Worm (Caenorhabditis elegans) whole organism, mixed stage, embryonic: ENCODE results near the gene mrt-2.
"Not testable (repeated sequence)": the region's sequence is repeated elsewhere in the genome, so short reads cannot be mapped to it uniquely, and the experiment has no call there.

Experiments
- M03D4.4 ChIP-seq: sonication (generic microtip); optimal IDR thresholded peaks from 2 replicates; lab custom pipeline; 2017; ENCODE audit warnings: mild to moderate bottlenecking, missing genetic modification characterization, missing compliant biosample characterization
- blmp-1 ChIP-seq: fragments of 150-350 bp; optimal IDR thresholded peaks from 2 replicates; lab custom pipeline; 2014; ENCODE audit warnings: missing biosample characterization, missing genetic modification characterization
- ceh-39 ChIP-seq: fragments of 150-350 bp; optimal IDR thresholded peaks from 2 replicates; lab custom pipeline; 2014; ENCODE audit warnings: missing biosample characterization, missing genetic modification characterization
- ceh-43 ChIP-seq: fragments of 200-800 bp; sonication (Bioruptor generic); optimal IDR thresholded peaks from 2 replicates; lab custom pipeline; 2018; ENCODE audit warnings: mild to moderate bottlenecking, missing genetic modification characterization, moderate library complexity, missing compliant biosample characterization
- ceh-83 ChIP-seq: fragments of 200-800 bp; sonication (Bioruptor generic); optimal IDR thresholded peaks from 2 replicates; lab custom pipeline; 2018; ENCODE audit warnings: mild to moderate bottlenecking, missing genetic modification characterization, missing compliant biosample characterization
- ces-1 ChIP-seq: fragments of 150-350 bp; optimal IDR thresholded peaks from 2 replicates; lab custom pipeline; 2014; ENCODE audit warnings: missing biosample characterization, missing genetic modification reagents, missing genetic modification characterization
- cnd-1 ChIP-seq: fragments of 200-800 bp; sonication (Bioruptor generic); optimal IDR thresholded peaks from 2 replicates; lab custom pipeline; 2018; ENCODE audit warnings: mild to moderate bottlenecking, missing genetic modification characterization, missing compliant biosample characterization
- elt-3 ChIP-seq: fragments of 150-350 bp; optimal IDR thresholded peaks from 2 replicates; lab custom pipeline; 2014; ENCODE audit warnings: missing biosample characterization, missing genetic modification characterization
- ham-2 ChIP-seq: fragments of 200-800 bp; sonication (Bioruptor generic); optimal IDR thresholded peaks from 2 replicates; lab custom pipeline; 2018; ENCODE audit warnings: mild to moderate bottlenecking, missing genetic modification characterization, missing compliant biosample characterization
- hlh-1 ChIP-seq: fragments of 150-350 bp; optimal IDR thresholded peaks from 2 replicates; lab custom pipeline; 2014; ENCODE audit warnings: missing biosample characterization, missing genetic modification reagents, missing genetic modification characterization
- lin-13 ChIP-seq: fragments of 150-350 bp; optimal IDR thresholded peaks from 2 replicates; lab custom pipeline; 2014; ENCODE audit warnings: missing biosample characterization, missing genetic modification characterization
- lin-32 ChIP-seq: fragments of 200-800 bp; sonication (Bioruptor generic); optimal IDR thresholded peaks from 2 replicates; lab custom pipeline; 2018; ENCODE audit warnings: mild to moderate bottlenecking, missing genetic modification characterization, missing compliant biosample characterization
- lsy-2 ChIP-seq: fragments of 150-350 bp; optimal IDR thresholded peaks from 2 replicates; lab custom pipeline; 2014; ENCODE audit warnings: missing biosample characterization, missing genetic modification characterization
- mab-5 ChIP-seq: fragments of 150-350 bp; optimal IDR thresholded peaks from 2 replicates; lab custom pipeline; 2014; ENCODE audit warnings: missing biosample characterization, missing genetic modification characterization
- mep-1 ChIP-seq: fragments of 150-350 bp; optimal IDR thresholded peaks from 2 replicates; lab custom pipeline; 2017; ENCODE audit warnings: missing biosample characterization, missing genetic modification reagents, missing genetic modification characterization, inconsistent platforms
- mls-2 ChIP-seq: sonication (generic microtip); optimal IDR thresholded peaks from 2 replicates; lab custom pipeline; 2016; ENCODE audit warnings: mild to moderate bottlenecking, missing genetic modification characterization, moderate library complexity, missing compliant biosample characterization
- nhr-12 ChIP-seq: fragments of 150-350 bp; optimal IDR thresholded peaks from 2 replicates; lab custom pipeline; 2014; ENCODE audit warnings: missing biosample characterization, missing genetic modification characterization
- nhr-2 ChIP-seq: fragments of 150-350 bp; optimal IDR thresholded peaks from 2 replicates; lab custom pipeline; 2014; ENCODE audit warnings: missing biosample characterization, missing genetic modification characterization
- nhr-237 ChIP-seq: fragments of 150-350 bp; optimal IDR thresholded peaks from 2 replicates; lab custom pipeline; 2014; ENCODE audit warnings: missing biosample characterization, missing genetic modification characterization
- nhr-28 ChIP-seq: fragments of 150-350 bp; optimal IDR thresholded peaks from 2 replicates; lab custom pipeline; 2014; ENCODE audit warnings: missing biosample characterization, missing genetic modification characterization
- nhr-76 ChIP-seq: sonication (generic microtip); optimal IDR thresholded peaks from 2 replicates; lab custom pipeline; 2017; ENCODE audit warnings: missing biosample characterization, missing genetic modification characterization
- pha-4 ChIP-seq: fragments of 150-350 bp; optimal IDR thresholded peaks from 2 replicates; lab custom pipeline; 2018; ENCODE audit warnings: missing biosample characterization, missing genetic modification reagents, missing genetic modification characterization
- sem-2 ChIP-seq: fragments of 200-800 bp; sonication (Bioruptor generic); optimal IDR thresholded peaks from 2 replicates; lab custom pipeline; 2018; ENCODE audit warnings: mild to moderate bottlenecking, missing genetic modification characterization, missing compliant biosample characterization
- snpc-4 ChIP-seq: fragments of 150-350 bp; optimal IDR thresholded peaks from 2 replicates; lab custom pipeline; 2014; ENCODE audit warnings: missing biosample characterization, missing genetic modification characterization
- sptf-1 ChIP-seq: sonication (generic microtip); optimal IDR thresholded peaks from 2 replicates; lab custom pipeline; 2017; ENCODE audit warnings: mild to moderate bottlenecking, missing genetic modification characterization, moderate library complexity, missing compliant biosample characterization
- tbx-8 ChIP-seq: fragments of 200-800 bp; sonication (Bioruptor generic); optimal IDR thresholded peaks from 2 replicates; lab custom pipeline; 2018; ENCODE audit warnings: mild to moderate bottlenecking, missing genetic modification characterization, moderate library complexity, missing compliant biosample characterization
- unc-120 ChIP-seq: sonication (generic microtip); optimal IDR thresholded peaks from 2 replicates; lab custom pipeline; 2017; ENCODE audit warnings: missing genetic modification characterization, missing compliant biosample characterization; ENCODE audit not compliant: poor library complexity, severe bottlenecking
- unc-39 ChIP-seq: fragments of 150-350 bp; optimal IDR thresholded peaks from 2 replicates; lab custom pipeline; 2014; ENCODE audit warnings: missing biosample characterization, missing genetic modification characterization
- unc-62 ChIP-seq: fragments of 150-350 bp; optimal IDR thresholded peaks from 2 replicates; lab custom pipeline; 2014; ENCODE audit warnings: missing biosample characterization, missing genetic modification reagents, missing genetic modification characterization
- zip-8 ChIP-seq: fragments of 150-350 bp; optimal IDR thresholded peaks from 2 replicates; lab custom pipeline; 2014; ENCODE audit warnings: missing biosample characterization, missing genetic modification characterization
- ztf-11 ChIP-seq: fragments of 150-350 bp; optimal IDR thresholded peaks from 2 replicates; lab custom pipeline; 2014; ENCODE audit warnings: missing biosample characterization, missing genetic modification characterization

Gene mrt-2

ce11 chrIII:11773581-11773980, 27.0 kb downstream of the mrt-2 start, which contains the start of gene gbf-1:
Gene gbf-1 (minus strand): TSS chrIII:11773681.
- not testable (repeated sequence) for TF ChIP-seq nhr-237, pha-4, nhr-28 (tag; lab: Kevin White, UChicago)

- TF ChIP-seq pha-4 (tag; lab: Kevin White, UChicago) = no peak
- TF ChIP-seq lin-32 (GFP tag; lab: Kevin White, UChicago) = no peak
- peak; percentile 19 for TF ChIP-seq lsy-2 (tag; lab: Kevin White, UChicago)
- TF ChIP-seq sem-2 = no peak
- TF ChIP-seq snpc-4 (tag; lab: Kevin White, UChicago) = no peak
- no peak for TF ChIP-seq nhr-2 (tag; lab: Kevin White, UChicago)
- no peak for TF ChIP-seq ham-2 (GFP tag; lab: Kevin White, UChicago)
- no peak for TF ChIP-seq mab-5
- no peak for TF ChIP-seq tbx-8
- no peak for TF ChIP-seq mep-1 (tag; lab: Kevin White, UChicago)
- peak; percentile 71 for TF ChIP-seq blmp-1
- no peak for TF ChIP-seq ceh-39
- peak; percentile 16 for TF ChIP-seq ces-1 (GFP tag; lab: Kevin White, UChicago)
- no peak for TF ChIP-seq sptf-1 (tag; lab: Kevin White, UChicago)
- no peak for TF ChIP-seq unc-39
Measured at ce11 chrIII:11774508-11775000, 28.0 kb downstream of the mrt-2 start, which contains the start of gene immp-1. Gene immp-1 (plus strand): TSS chrIII:11774950.

- TF ChIP-seq lin-32 (GFP tag; lab: Kevin White, UChicago) = no peak
- no peak for TF ChIP-seq ces-1 (GFP tag; lab: Kevin White, UChicago)
- TF ChIP-seq pha-4 (tag; lab: Kevin White, UChicago) = no peak
- TF ChIP-seq cnd-1 (tag; lab: Kevin White, UChicago) = no peak
- no peak for TF ChIP-seq elt-3
- no peak for TF ChIP-seq ceh-43 (GFP tag; lab: Kevin White, UChicago)
- TF ChIP-seq ham-2 (GFP tag; lab: Kevin White, UChicago) = no peak
- TF ChIP-seq zip-8 (tag; lab: Kevin White, UChicago) = no peak
- no peak for TF ChIP-seq snpc-4 (tag; lab: Kevin White, UChicago)
- no peak for TF ChIP-seq lsy-2 (tag; lab: Kevin White, UChicago)
- TF ChIP-seq nhr-237 (tag; lab: Kevin White, UChicago) = no peak
- TF ChIP-seq M03D4.4 (tag; lab: Kevin White, UChicago) = no peak
- TF ChIP-seq mep-1 (tag; lab: Kevin White, UChicago) = no peak
- no peak for TF ChIP-seq ceh-39
- no peak for TF ChIP-seq unc-39
Measured at ce11 chrIII:11777321-11777720, 30.8 kb downstream of the mrt-2 start, which contains the start of gene mdt-21. Gene mdt-21 (plus strand): TSS chrIII:11777621.

ce11 chrIII:11780183-11780664, 33.7 kb downstream of the mrt-2 start, which contains the start of gene C24H11.5:
Gene C24H11.5 (plus strand): TSS chrIII:11780233.
- TF ChIP-seq blmp-1 = no peak
- no peak for TF ChIP-seq nhr-2 (tag; lab: Kevin White, UChicago)
- TF ChIP-seq lin-32 (GFP tag; lab: Kevin White, UChicago) = no peak
- no peak for TF ChIP-seq lsy-2 (tag; lab: Kevin White, UChicago)
- TF ChIP-seq sem-2 = no peak
- no peak for TF ChIP-seq nhr-237 (tag; lab: Kevin White, UChicago)
- no peak for TF ChIP-seq tbx-8
- no peak for TF ChIP-seq lin-13 (tag; lab: Kevin White, UChicago)
- TF ChIP-seq unc-120 (tag; lab: Kevin White, UChicago) = no peak
- TF ChIP-seq elt-3 = no peak
- no peak for TF ChIP-seq nhr-12 (tag; lab: Kevin White, UChicago)
- no peak for TF ChIP-seq mls-2 (tag; lab: Kevin White, UChicago)
- no peak for TF ChIP-seq sptf-1 (tag; lab: Kevin White, UChicago)
- no peak for TF ChIP-seq M03D4.4 (tag; lab: Kevin White, UChicago)
- TF ChIP-seq ztf-11 (tag; lab: Kevin White, UChicago) = no peak
- TF ChIP-seq mab-5 = no peak

ce11 chrIII:11781800-11782199, 35.2 kb downstream of the mrt-2 start, which contains the start of gene srd-74:
Gene srd-74 (plus strand): TSS chrIII:11782100.
- TF ChIP-seq sem-2 (no peak), lin-13 (tag; lab: Kevin White, UChicago) (no peak), ceh-83 (no peak), M03D4.4 (tag; lab: Kevin White, UChicago) (no peak), unc-62 (GFP tag; lab: Kevin White, UChicago) (no peak), zip-8 (tag; lab: Kevin White, UChicago) (no peak), lsy-2 (tag; lab: Kevin White, UChicago) (no peak), ces-1 (GFP tag; lab: Kevin White, UChicago) (no peak), cnd-1 (tag; lab: Kevin White, UChicago) (no peak), ceh-43 (GFP tag; lab: Kevin White, UChicago) (no peak), unc-39 (no peak), hlh-1 (no peak), unc-120 (tag; lab: Kevin White, UChicago) (no peak), sptf-1 (tag; lab: Kevin White, UChicago) (no peak), nhr-76 (tag; lab: Kevin White, UChicago) (no peak)
